Worm (Caenorhabditis elegans): Measurements from ENCODE around the gene ril-2.

DNA sequence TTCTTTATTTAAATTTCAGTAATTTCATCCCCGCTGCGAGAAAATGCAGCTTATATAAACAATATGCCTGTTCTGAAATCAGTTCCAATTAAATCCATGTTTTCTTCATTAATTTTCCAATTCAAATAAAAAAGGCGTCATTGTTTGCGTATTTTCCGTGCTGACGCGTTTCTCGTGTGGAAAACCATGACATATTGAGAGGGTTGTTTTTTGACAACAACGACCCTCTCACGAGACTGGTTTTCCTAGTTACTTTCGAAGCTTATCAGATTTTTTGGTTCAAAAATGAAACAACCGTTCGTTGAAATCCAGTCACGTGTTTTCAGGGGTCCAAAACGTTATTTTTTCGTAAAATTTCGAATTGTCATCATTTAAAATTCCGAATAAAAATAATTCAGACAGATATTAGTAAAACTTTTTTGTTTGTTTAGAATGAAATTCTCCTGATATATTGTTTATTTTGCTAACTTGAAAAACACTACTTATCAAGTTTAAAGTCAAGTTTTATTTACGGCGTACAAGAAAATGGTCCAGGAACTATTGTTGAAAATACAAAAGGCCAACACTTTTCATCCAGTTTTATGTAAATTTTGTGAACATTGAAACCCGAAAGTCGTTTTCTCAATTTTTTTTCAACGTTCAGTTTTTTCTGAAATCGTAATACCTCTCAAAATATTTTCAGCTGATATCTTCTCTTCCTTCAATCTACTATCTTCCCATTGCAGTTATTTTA lies 719 bp upstream of the ril-2 start, which contains the start of gene C14C10.5:
- TF ChIP-seq nhr-25 (tag; optimal IDR thresholded peaks at IDR 0.05) = no peak
- TF ChIP-seq nhr-12 (tag; optimal IDR thresholded peaks at IDR 0.05) = no peak
- no peak for TF ChIP-seq snpc-4 (tag; optimal IDR thresholded peaks at IDR 0.05)
- TF ChIP-seq ceh-16 (tag; optimal IDR thresholded peaks at IDR 0.05) = no peak
- TF ChIP-seq nhr-21 (tag; optimal IDR thresholded peaks at IDR 0.05) = no peak
- no peak for TF ChIP-seq lin-13 (GFP tag; optimal IDR thresholded peaks at IDR 0.05)
- no peak for TF ChIP-seq egl-27 (tag; optimal IDR thresholded peaks at IDR 0.05)
- TF ChIP-seq zag-1 (tag; optimal IDR thresholded peaks at IDR 0.05) = no peak
- no peak for TF ChIP-seq nhr-237 (tag; optimal IDR thresholded peaks at IDR 0.05)
- no peak for TF ChIP-seq nhr-77 (tag; optimal IDR thresholded peaks at IDR 0.05)
- TF ChIP-seq ztf-4 (tag; optimal IDR thresholded peaks at IDR 0.05) = no peak
- no peak for TF ChIP-seq dmd-4 (tag; optimal IDR thresholded peaks at IDR 0.05)
- TF ChIP-seq sem-4 (tag; optimal IDR thresholded peaks at IDR 0.05) = no peak
